Worm (Caenorhabditis elegans): ENCODE data around the gene C29E4.10.
"Not testable (repeated sequence)": the region's sequence is repeated elsewhere in the genome, so short reads cannot be mapped to it uniquely, and the experiment has no call there.

The C29E4.10 gene

DNA sequence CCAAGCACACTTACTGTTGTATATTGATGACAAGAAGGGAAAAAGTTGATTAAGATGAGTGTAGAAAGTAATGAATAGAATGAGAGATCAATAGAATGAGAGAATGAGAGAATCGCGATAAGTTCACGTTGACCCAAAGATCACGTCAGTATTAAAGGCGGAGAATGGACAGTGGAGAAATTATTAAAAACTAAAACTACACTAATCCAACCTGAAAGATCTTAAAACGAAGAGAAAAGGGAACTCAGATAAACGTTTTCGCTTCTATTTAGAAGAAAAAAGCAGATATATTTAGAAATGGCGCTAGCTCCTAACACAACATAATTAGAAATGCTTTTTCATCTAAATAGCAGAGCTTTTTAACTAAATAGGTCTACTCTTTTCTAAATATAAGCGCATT, 15.6 kb downstream of the C29E4.10 start, which contains the start of gene let-754:
Gene let-754 (minus strand): TSS at position 101 of the 400 bp plus-strand sequence.
- TF ChIP-seq snpc-4 (tag; optimal IDR thresholded peaks at IDR 0.05) (no peak), ceh-39 (tag; optimal IDR thresholded peaks at IDR 0.05) (no peak), nhr-28 (tag; optimal IDR thresholded peaks at IDR 0.05) (no peak)

DNA sequence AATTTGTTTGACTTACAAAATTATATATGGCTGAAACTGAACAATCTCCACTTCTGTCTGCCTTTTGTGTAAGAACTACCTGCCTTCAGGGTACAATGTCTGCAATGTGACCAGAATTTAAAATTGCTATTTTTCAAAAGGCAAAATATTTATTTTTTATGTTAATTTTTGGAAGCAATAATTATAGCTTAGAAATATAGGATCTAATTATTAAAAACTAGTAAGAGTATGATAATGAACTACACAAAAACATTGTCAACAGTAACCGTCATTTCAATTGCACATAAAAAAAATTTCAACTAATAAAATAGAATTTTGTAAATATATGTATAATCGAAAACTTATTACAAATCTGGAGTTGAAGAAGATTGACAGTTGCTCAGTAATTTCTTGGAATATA, 19.3 kb downstream of the C29E4.10 start, which contains the start of gene C29E4.9:
Gene C29E4.9 (minus strand): TSS at position 101 of the 400 bp plus-strand sequence.
- TF ChIP-seq blmp-1 (tag; optimal IDR thresholded peaks at IDR 0.05) = no peak
- TF ChIP-seq lsy-2 (tag; optimal IDR thresholded peaks at IDR 0.05) = no peak
- no peak for TF ChIP-seq lin-32 (GFP tag; optimal IDR thresholded peaks at IDR 0.05)
- TF ChIP-seq flh-1 (GFP tag; optimal IDR thresholded peaks at IDR 0.05) = no peak
- TF ChIP-seq nhr-2 (tag; optimal IDR thresholded peaks at IDR 0.05) = no peak
- TF ChIP-seq lin-13 (tag; optimal IDR thresholded peaks at IDR 0.05) = no peak
- no peak for TF ChIP-seq unc-120 (tag; optimal IDR thresholded peaks at IDR 0.05; ENCODE audit: poor library complexity, severe bottlenecking)
- no peak for TF ChIP-seq M03D4.4 (tag; optimal IDR thresholded peaks at IDR 0.05)
- no peak for TF ChIP-seq nhr-12 (tag; optimal IDR thresholded peaks at IDR 0.05)
- no peak for TF ChIP-seq nhr-28 (tag; optimal IDR thresholded peaks at IDR 0.05)
- TF ChIP-seq bed-3 (GFP tag; optimal IDR thresholded peaks at IDR 0.05) = no peak
- TF ChIP-seq mep-1 (tag; optimal IDR thresholded peaks at IDR 0.05) = no peak
- TF ChIP-seq ham-2 (GFP tag; optimal IDR thresholded peaks at IDR 0.05) = no peak
- TF ChIP-seq ztf-11 (tag; optimal IDR thresholded peaks at IDR 0.05) = no peak
- TF ChIP-seq sem-2 (GFP tag; optimal IDR thresholded peaks at IDR 0.05) = no peak
- no peak for TF ChIP-seq ceh-83 (GFP tag; optimal IDR thresholded peaks at IDR 0.05)
- TF ChIP-seq sptf-1 (tag; optimal IDR thresholded peaks at IDR 0.05) = no peak
- no peak for TF ChIP-seq snpc-4 (tag; optimal IDR thresholded peaks at IDR 0.05)

DNA sequence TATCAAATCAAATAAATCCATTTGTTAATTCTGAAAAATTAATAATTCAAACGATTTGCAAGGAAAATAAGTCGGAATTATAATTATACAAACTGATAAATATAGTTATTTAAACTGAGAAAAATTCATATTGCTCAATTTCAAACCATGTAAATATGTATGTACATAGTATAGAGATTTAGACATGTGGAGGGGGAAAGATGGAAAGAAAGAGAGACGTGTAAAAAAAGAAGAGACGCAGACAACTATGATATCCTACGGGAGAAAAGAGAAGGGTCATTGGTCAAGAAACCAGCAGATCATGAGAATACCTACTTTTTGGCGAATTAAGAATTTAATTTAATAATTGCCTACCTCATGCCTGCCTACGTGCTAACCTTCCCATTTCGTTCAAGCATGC, 20.4 kb downstream of the C29E4.10 start, which contains the start of gene C29E4.11:
Gene C29E4.11 (minus strand): TSS at position 30 of the 400 bp plus-strand sequence.
- peak; percentile 33 for TF ChIP-seq pha-4 (tag; optimal IDR thresholded peaks at IDR 0.05)
- peak; percentile 42 for TF ChIP-seq ces-1 (GFP tag; optimal IDR thresholded peaks at IDR 0.05)
- no peak for TF ChIP-seq unc-39 (tag; optimal IDR thresholded peaks at IDR 0.05)

DNA sequence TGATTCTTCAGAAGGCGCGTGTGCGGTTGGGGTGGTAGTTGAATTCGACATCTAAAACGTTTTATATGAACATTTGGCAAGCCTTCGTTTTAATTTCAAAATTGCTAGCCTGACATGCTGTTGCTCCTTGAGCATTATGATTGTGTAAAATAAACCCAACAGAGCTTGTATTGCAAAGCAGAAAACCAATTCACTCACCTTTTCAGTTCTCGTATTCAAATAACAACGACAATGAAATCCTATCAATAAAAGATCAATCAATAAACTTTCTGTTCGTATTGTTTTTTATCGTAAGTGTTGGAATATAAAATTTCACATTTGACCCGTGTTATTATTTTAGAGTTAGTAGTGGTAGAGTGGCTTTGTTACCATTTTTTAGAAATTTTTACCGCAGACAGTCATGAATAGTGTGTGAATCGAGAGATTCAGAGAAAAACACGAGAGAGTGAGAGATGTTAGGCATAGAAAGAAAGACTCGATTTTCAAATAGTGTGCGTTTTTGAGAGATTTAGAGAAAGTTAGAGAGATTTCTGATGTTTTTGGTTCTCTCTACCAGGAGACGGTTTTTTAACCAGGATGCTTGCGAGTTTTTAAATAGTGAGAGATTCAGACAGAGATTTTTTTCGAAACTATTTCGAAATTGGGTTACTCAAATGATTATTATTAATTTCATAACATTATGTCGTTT, 21.4 kb downstream of the C29E4.10 start, which contains the start of gene F54H12.10:
Gene F54H12.10 (minus strand): TSS at position 51 of the 688 bp plus-strand sequence.
- not testable (repeated sequence) for TF ChIP-seq lin-32 (GFP tag; optimal IDR thresholded peaks at IDR 0.05); hlh-1 (tag; optimal IDR thresholded peaks at IDR 0.05); ceh-39 (tag; optimal IDR thresholded peaks at IDR 0.05)

DNA sequence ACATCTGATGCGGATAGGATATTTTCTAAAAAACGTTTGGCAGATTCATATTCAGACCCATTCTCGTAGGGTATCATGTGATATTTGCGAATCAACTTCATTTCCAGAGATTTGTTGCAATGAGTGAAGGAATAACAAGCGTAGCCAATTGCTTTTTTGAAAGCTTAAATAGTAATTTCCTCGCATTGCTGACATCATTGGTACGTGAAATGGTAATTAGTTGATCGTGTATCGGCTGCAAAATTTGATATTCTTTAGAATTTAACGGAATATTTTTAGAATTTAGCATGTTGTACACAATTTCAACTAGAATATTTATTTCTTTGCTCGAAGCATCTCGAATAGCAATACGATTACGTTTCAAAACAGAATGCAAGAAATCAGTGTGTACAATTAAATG, 25.0 kb downstream of the C29E4.10 start, which contains the start of gene F54H12.4:
Gene F54H12.4 (minus strand): TSS at position 101 of the 400 bp plus-strand sequence.
- not testable (repeated sequence) for TF ChIP-seq snpc-4, cnd-1, ceh-39 (tag; optimal IDR thresholded peaks at IDR 0.05)

DNA sequence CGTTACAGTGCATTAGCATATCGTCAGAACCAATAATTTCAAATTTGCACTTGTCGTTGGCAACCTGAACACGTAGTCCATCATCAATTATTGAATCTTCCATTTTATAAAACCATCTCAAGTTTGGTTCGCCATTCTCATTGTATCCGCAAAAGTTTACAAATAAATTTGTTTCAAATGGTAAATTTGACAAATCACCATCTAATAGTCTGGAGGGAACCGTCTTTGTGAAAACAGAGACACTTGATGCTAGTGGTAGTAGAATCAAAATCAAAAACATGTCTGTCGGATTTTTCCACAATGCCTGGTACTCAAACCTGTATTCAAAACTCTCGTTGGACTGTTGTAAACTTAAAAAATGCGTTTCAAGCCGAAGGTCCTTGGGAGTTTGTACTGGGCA, 26.6 kb downstream of the C29E4.10 start, which contains the start of gene F54H12.2:
Gene F54H12.2 (plus strand): TSS at position 301 of the 400 bp plus-strand sequence.
- not testable (repeated sequence) for TF ChIP-seq unc-120 (tag; optimal IDR thresholded peaks at IDR 0.05; ENCODE audit: poor library complexity, severe bottlenecking); nhr-237 (tag; optimal IDR thresholded peaks at IDR 0.05); unc-62 (GFP tag; optimal IDR thresholded peaks at IDR 0.05)

DNA sequence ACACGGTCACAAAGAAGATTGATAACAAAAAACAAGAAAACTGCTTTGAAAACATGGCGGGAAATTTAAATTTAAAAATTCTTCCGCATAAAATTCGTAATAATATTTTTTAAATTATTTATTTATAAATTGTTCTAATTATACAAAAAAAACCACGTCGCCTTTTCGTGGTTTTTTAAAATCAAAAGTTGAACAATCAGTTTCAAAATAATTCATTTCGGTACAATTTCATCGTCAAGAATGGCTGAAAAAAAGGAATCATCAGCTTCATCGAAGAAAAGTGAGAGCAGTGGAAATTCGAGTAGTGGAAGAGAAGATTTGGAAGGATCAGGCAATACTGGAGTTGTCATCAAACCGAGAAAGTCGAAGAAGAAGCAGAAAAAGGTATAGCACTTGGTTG, 31.5 kb downstream of the C29E4.10 start, which contains the start of the genes F54H12.8 and F54H12.7:
Gene F54H12.8 (minus strand): TSS at position 101 of the 400 bp plus-strand sequence.
Gene F54H12.7 (plus strand): TSS at position 229 of the 400 bp plus-strand sequence.
- TF ChIP-seq hlh-1 (tag; optimal IDR thresholded peaks at IDR 0.05) (no peak), nhr-28 (tag; optimal IDR thresholded peaks at IDR 0.05) (no peak), M03D4.4 (tag; optimal IDR thresholded peaks at IDR 0.05) (no peak), ztf-11 (tag; optimal IDR thresholded peaks at IDR 0.05) (no peak), ceh-83 (GFP tag; optimal IDR thresholded peaks at IDR 0.05) (no peak), cnd-1 (tag; optimal IDR thresholded peaks at IDR 0.05) (no peak), lsy-2 (tag; optimal IDR thresholded peaks at IDR 0.05) (no peak), ceh-39 (tag; optimal IDR thresholded peaks at IDR 0.05) (no peak), blmp-1 (tag; optimal IDR thresholded peaks at IDR 0.05) (no peak), sem-2 (GFP tag; optimal IDR thresholded peaks at IDR 0.05) (no peak), mls-2 (tag; optimal IDR thresholded peaks at IDR 0.05) (no peak), snpc-4 (tag; optimal IDR thresholded peaks at IDR 0.05) (no peak), zip-8 (tag; optimal IDR thresholded peaks at IDR 0.05) (no peak), ham-2 (GFP tag; optimal IDR thresholded peaks at IDR 0.05) (no peak), unc-120 (tag; optimal IDR thresholded peaks at IDR 0.05; ENCODE audit: poor library complexity, severe bottlenecking) (no peak), nhr-76 (tag; optimal IDR thresholded peaks at IDR 0.05) (no peak), flh-1 (GFP tag; optimal IDR thresholded peaks at IDR 0.05) (no peak), lin-13 (tag; optimal IDR thresholded peaks at IDR 0.05) (no peak), sptf-1 (tag; optimal IDR thresholded peaks at IDR 0.05) (no peak), lin-32 (GFP tag; optimal IDR thresholded peaks at IDR 0.05) (no peak)

Measured in whole organism, mixed stage, embryonic.